Fruit fly (Drosophila melanogaster): ENCODE data around the gene CG7443.

CG7443 gene

dm6 chr3R:8340675-8341275 lies 16.7 kb downstream of the CG7443 start, which contains the start of the genes COX7A and Arl2 (continued):
- TF ChIP-seq CG12104 (GFP tag; optimal IDR thresholded peaks at IDR 0.05), result no peak
- peak; percentile 34 to 83 for TF ChIP-seq crp (GFP tag; optimal IDR thresholded peaks at IDR 0.05)
- peak; percentile 56 for TF ChIP-seq CG1603 (tag; optimal IDR thresholded peaks at IDR 0.05)
- peak; percentile 26 for TF ChIP-seq bigmax (GFP tag; optimal IDR thresholded peaks at IDR 0.05)
- peak; percentile 9 for TF ChIP-seq Meics (GFP tag; optimal IDR thresholded peaks at IDR 0.05)
- peak; percentile 90 for TF ChIP-seq MBD-R2 (GFP tag; IDR thresholded peaks at IDR 0.05)
- TF ChIP-seq CG11247 (GFP tag; IDR thresholded peaks at IDR 0.05), result no peak
- TF ChIP-seq kah (GFP tag; optimal IDR thresholded peaks at IDR 0.05), result no peak
- no peak for TF ChIP-seq dpn (GFP tag; optimal IDR thresholded peaks at IDR 0.05)
- peak; percentile 44 for TF ChIP-seq CG14710 (tag; optimal IDR thresholded peaks at IDR 0.05)
- TF ChIP-seq Sin3A (optimal IDR thresholded peaks at IDR 0.05), result peak; percentile 30
- no peak for TF ChIP-seq CG4707 (GFP tag; optimal IDR thresholded peaks at IDR 0.05)
- TF ChIP-seq CG16813 (GFP tag; IDR thresholded peaks at IDR 0.05; ENCODE audit: partially characterized antibody), result peak; percentile 91
- no peak for TF ChIP-seq Neu2 (GFP tag; optimal IDR thresholded peaks at IDR 0.05; ENCODE audit: borderline replicate concordance)
- peak; percentile 1 for TF ChIP-seq Myb (GFP tag; optimal IDR thresholded peaks at IDR 0.05)
- TF ChIP-seq insv (GFP tag; optimal IDR thresholded peaks at IDR 0.05), result peak in 1 of 2 experiments; percentile 1
- peak; percentile 72 for TF ChIP-seq CG12659 (GFP tag; optimal IDR thresholded peaks at IDR 0.05)
- TF ChIP-seq vvl (GFP tag; IDR thresholded peaks at IDR 0.05), result 0 out of 2 replicates have a peak, but pooled peaks have one; percentile 39
- TF ChIP-seq abd-A (tag; optimal IDR thresholded peaks at IDR 0.05), result no peak
- peak; percentile 87; the same call in 1 of the 2 replicates for TF ChIP-seq CG42726 (GFP tag; IDR thresholded peaks at IDR 0.05; ENCODE audit: partially characterized antibody)
- TF ChIP-seq sisA (GFP tag; IDR thresholded peaks at IDR 0.05), result no peak
- TF ChIP-seq CG34224 (GFP tag; IDR thresholded peaks at IDR 0.05; ENCODE audit: partially characterized antibody), result peak; percentile 97
- no peak for TF ChIP-seq mirr (GFP tag; optimal IDR thresholded peaks at IDR 0.05)

dm6 chr3R:8343251-8343744 lies 19.2 kb downstream of the CG7443 start, which contains the start of the genes PNKP and COX7AL:
Gene PNKP (minus strand): TSS chr3R:8343516.
Gene COX7AL (plus strand): TSS chr3R:8343669.
- TF ChIP-seq eyg (GFP tag; optimal IDR thresholded peaks at IDR 0.05) (no peak), crol (GFP tag; IDR thresholded peaks at IDR 0.05) (no peak), Lhr (GFP tag; optimal IDR thresholded peaks at IDR 0.05) (no peak), CG11456 (GFP tag; IDR thresholded peaks at IDR 0.05) (no peak), dysf (GFP tag; IDR thresholded peaks at IDR 0.05) (no peak), crp (GFP tag; optimal IDR thresholded peaks at IDR 0.05) (no peak), ranshi (GFP tag; IDR thresholded peaks at IDR 0.05) (no peak), row (GFP tag; IDR thresholded peaks at IDR 0.05) (peak; percentile 42; the same call in 2 of the 3 replicates), prd (optimal IDR thresholded peaks at IDR 0.05) (no peak), prd (GFP tag; IDR thresholded peaks at IDR 0.05) (no peak), CG14441 (GFP tag; IDR thresholded peaks at IDR 0.05) (no peak), repo (GFP tag; optimal IDR thresholded peaks at IDR 0.05) (no peak), NC2β (GFP tag; optimal IDR thresholded peaks at IDR 0.05) (no peak), Doc3 (GFP tag; IDR thresholded peaks at IDR 0.05; ENCODE audit: partially characterized antibody) (0 out of 3 replicates have a peak, but pooled peaks have one; percentile 18), Elba2 (GFP tag; optimal IDR thresholded peaks at IDR 0.05) (no peak), CG34376 (GFP tag; optimal IDR thresholded peaks at IDR 0.05) (no peak), CG10274 (GFP tag; optimal IDR thresholded peaks at IDR 0.05) (no peak), CG16779 (GFP tag; IDR thresholded peaks at IDR 0.05) (no peak), kah (GFP tag; optimal IDR thresholded peaks at IDR 0.05) (peak; percentile 4), CG18764 (GFP tag; optimal IDR thresholded peaks at IDR 0.05) (no peak), pnt (GFP tag; optimal IDR thresholded peaks at IDR 0.05) (no peak), CG32767 (GFP tag; IDR thresholded peaks at IDR 0.05) (no peak), MBD-R2 (GFP tag; IDR thresholded peaks at IDR 0.05) (peak; percentile 73), Jarid2 (GFP tag; optimal IDR thresholded peaks at IDR 0.05) (no peak), CG15479 (GFP tag; optimal IDR thresholded peaks at IDR 0.05) (no peak), crc (GFP tag; optimal IDR thresholded peaks at IDR 0.05) (no peak), BEAF-32 (GFP tag; optimal IDR thresholded peaks at IDR 0.05) (peak; percentile 33), CG7786 (GFP tag; optimal IDR thresholded peaks at IDR 0.05) (no peak), C15 (GFP tag; IDR thresholded peaks at IDR 0.05) (no peak), HmgZ (tag; optimal IDR thresholded peaks at IDR 0.05) (peak; percentile 13)
